Worm (Caenorhabditis elegans): ENCODE data around the gene R07D5.2.

R07D5.2 gene

DNA sequence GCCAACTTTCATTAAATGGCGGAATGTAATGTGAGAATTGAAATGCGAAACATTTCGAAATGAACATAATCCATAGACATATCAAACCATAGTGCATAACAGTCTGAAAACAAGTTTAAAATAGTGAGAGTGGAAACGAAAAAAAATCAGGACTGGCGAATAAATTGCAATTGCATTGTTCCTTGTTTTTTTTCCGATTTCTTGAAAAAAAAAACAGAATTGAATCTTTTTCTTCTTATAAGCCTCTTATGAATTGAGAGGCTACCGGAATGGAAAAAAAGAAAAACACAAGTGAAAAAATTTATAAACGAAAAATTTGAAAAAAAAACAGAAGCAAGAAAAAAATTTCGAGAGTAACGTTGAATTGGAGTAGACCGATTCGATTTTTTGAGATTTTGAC is at the start of gene R07D5.2:
Gene R07D5.2 (minus strand): TSS at position 101 of the 400 bp plus-strand sequence.
- TF ChIP-seq F23B12.7 (tag; optimal IDR thresholded peaks at IDR 0.05; ENCODE audit: insufficient read depth) (no peak), ceh-79 (tag; optimal IDR thresholded peaks at IDR 0.05) (no peak), athp-1 (tag; optimal IDR thresholded peaks at IDR 0.05) (no peak), F52B5.7 (tag; optimal IDR thresholded peaks at IDR 0.05) (no peak), T07F8.4 (tag; optimal IDR thresholded peaks at IDR 0.05) (no peak), B0336.3 (GFP tag; IDR thresholded peaks at IDR 0.05) (no peak), atf-7 (tag; optimal IDR thresholded peaks at IDR 0.05) (no peak), Y67H2A.10 (GFP tag; conservative IDR thresholded peaks at IDR 0.05) (no peak), Y53G8AR.9 (GFP tag; conservative IDR thresholded peaks at IDR 0.05) (no peak)

DNA sequence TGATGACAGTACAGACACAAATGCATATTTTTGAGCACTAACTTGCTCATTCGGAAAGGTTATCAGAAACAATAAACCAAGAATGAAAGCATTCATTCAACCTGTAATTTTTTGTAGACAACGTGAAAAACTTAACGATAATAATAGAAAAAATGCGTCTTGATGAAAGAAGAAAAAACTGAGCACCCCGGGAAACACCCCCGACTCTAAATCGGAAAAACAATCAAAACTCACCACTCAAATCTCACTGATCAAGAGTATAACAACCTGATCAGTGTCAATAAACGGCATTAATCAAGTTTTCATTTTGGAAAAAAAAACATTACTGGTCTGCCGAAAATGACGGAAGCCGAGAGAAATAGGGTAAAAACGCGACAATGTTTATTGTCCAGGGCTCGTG is 49.7 kb upstream of the R07D5.2 start, which contains the start of gene T10B10.8:
Gene T10B10.8 (minus strand): TSS at position 101 of the 400 bp plus-strand sequence.
- TF ChIP-seq mxl-1 (tag; optimal IDR thresholded peaks at IDR 0.05): no peak
- no peak for TF ChIP-seq hrde-1 (tag; optimal IDR thresholded peaks at IDR 0.05; ENCODE audit: borderline replicate concordance)
- no peak for TF ChIP-seq snpc-1.1 (tag; optimal IDR thresholded peaks at IDR 0.05; ENCODE audit: insufficient read depth)

DNA sequence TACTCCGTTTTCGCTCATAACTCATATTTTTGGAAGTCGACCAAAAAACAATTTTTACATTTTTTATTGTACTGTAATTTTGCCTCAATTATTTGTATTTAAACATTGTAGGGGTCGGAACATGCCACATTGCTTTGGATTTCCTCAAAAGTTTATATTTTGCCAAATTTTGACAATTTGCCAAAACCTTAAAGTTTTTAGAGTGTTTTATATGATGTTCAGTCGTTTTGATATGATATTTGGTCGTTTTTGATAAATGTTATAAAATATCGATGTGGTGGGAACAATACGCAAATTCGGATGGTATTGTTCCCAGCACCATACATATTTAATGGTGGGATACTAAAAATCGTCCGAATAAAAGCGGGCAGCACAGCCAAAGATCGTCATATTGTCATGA is 47.7 kb upstream of the R07D5.2 start, which contains the start of gene T10B10.9:
Gene T10B10.9 (plus strand): TSS at position 301 of the 400 bp plus-strand sequence.
- no peak for TF ChIP-seq ceh-100 (GFP tag; IDR thresholded peaks at IDR 0.05)
- TF ChIP-seq pbrm-1 (GFP tag; IDR thresholded peaks at IDR 0.05): no peak
- no peak for TF ChIP-seq somi-1 (GFP tag; optimal IDR thresholded peaks at IDR 0.05)
- TF ChIP-seq nhr-27 (tag; optimal IDR thresholded peaks at IDR 0.05): no peak
- no peak for TF ChIP-seq hlh-26 (GFP tag; conservative IDR thresholded peaks at IDR 0.05)
- no peak for TF ChIP-seq madf-3 (GFP tag; IDR thresholded peaks at IDR 0.05)
- no peak for TF ChIP-seq ZK185.1 (tag; optimal IDR thresholded peaks at IDR 0.05; ENCODE audit: poor library complexity, severe bottlenecking)
- no peak for TF ChIP-seq mes-4 (tag; optimal IDR thresholded peaks at IDR 0.05)
- no peak for TF ChIP-seq mxl-1 (tag; optimal IDR thresholded peaks at IDR 0.05)
- TF ChIP-seq Y53F4B.3 (GFP tag; IDR thresholded peaks at IDR 0.05): no peak
- TF ChIP-seq madf-10 (tag; optimal IDR thresholded peaks at IDR 0.05): no peak
- TF ChIP-seq Y95B8A.8 (GFP tag; IDR thresholded peaks at IDR 0.05): no peak
- no peak for TF ChIP-seq hlh-12 (tag; optimal IDR thresholded peaks at IDR 0.05)
- TF ChIP-seq B0336.3 (GFP tag; IDR thresholded peaks at IDR 0.05): no peak
- no peak for TF ChIP-seq Y67H2A.10 (GFP tag; conservative IDR thresholded peaks at IDR 0.05)
- no peak for TF ChIP-seq attf-3 (GFP tag; conservative IDR thresholded peaks at IDR 0.05)
- no peak for TF ChIP-seq unc-130 (GFP tag; optimal IDR thresholded peaks at IDR 0.05)
- TF ChIP-seq egrh-3 (GFP tag; IDR thresholded peaks at IDR 0.05): no peak
- TF ChIP-seq B0019.2 (GFP tag; conservative IDR thresholded peaks at IDR 0.05): no peak
- TF ChIP-seq dox-1 (GFP tag; IDR thresholded peaks at IDR 0.05): no peak

DNA sequence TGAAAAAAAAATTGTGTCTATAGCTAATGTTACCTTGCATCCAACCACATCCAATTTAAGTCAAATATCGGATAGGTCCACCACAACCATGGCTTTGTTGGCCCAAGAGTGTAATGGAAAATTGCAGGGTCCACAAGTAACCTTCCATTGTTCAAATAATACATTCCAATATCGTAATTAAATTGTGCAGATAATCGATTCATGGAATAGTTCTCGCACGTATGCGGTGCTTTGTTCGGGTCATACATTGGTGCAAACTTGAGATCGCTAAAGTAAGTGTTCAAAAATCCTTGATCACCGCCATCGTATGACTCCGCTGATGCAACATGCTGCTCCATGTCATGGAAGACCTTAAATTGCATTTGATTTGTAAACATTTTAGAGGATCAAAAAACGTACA is 46.7 kb upstream of the R07D5.2 start:
- TF ChIP-seq efl-1 (GFP tag; optimal IDR thresholded peaks at IDR 0.05) (no peak), mcd-1 (GFP tag; IDR thresholded peaks at IDR 0.05) (no peak), ZK185.1 (tag; optimal IDR thresholded peaks at IDR 0.05; ENCODE audit: poor library complexity, severe bottlenecking) (no peak), Y53G8AR.9 (GFP tag; conservative IDR thresholded peaks at IDR 0.05) (no peak), egrh-3 (GFP tag; IDR thresholded peaks at IDR 0.05) (no peak), somi-1 (GFP tag; optimal IDR thresholded peaks at IDR 0.05) (no peak), Y95B8A.8 (GFP tag; IDR thresholded peaks at IDR 0.05) (no peak), nhr-27 (tag; optimal IDR thresholded peaks at IDR 0.05) (no peak), snpc-1.3 (tag; optimal IDR thresholded peaks at IDR 0.05; ENCODE audit: insufficient read depth) (no peak), egl-18 (GFP tag; IDR thresholded peaks at IDR 0.05) (no peak), Y67H2A.10 (GFP tag; conservative IDR thresholded peaks at IDR 0.05) (no peak), nhr-179 (tag; optimal IDR thresholded peaks at IDR 0.05) (no peak), mxl-1 (tag; optimal IDR thresholded peaks at IDR 0.05) (no peak), ztf-22 (GFP tag; optimal IDR thresholded peaks at IDR 0.05) (no peak), lsl-1 (GFP tag; optimal IDR thresholded peaks at IDR 0.05) (no peak), hlh-12 (tag; optimal IDR thresholded peaks at IDR 0.05) (no peak), ztf-3 (GFP tag; optimal IDR thresholded peaks at IDR 0.05) (no peak)

Data from whole organism, young adult.